Fruit fly (Drosophila melanogaster) whole organism, prepupa: ENCODE results near the gene GramD1B.

ENCODE experiments used
- CG16779 ChIP-seq: fragments of 200-800 bp; sonication (Bioruptor generic); optimal IDR thresholded peaks from 3 replicates; lab custom pipeline; 2017; ENCODE audit warnings: missing biosample characterization, mild to moderate bottlenecking, missing genetic modification characterization
- CG8632 ChIP-seq: fragments of 200-800 bp; sonication (Bioruptor generic); optimal IDR thresholded peaks from 3 replicates; lab custom pipeline; 2016; ENCODE audit warnings: missing biosample characterization, missing genetic modification characterization
- CG9139 ChIP-seq: fragments of 200-800 bp; sonication (Bioruptor generic); optimal IDR thresholded peaks from 3 replicates; lab custom pipeline; 2017; ENCODE audit warnings: missing biosample characterization, mild to moderate bottlenecking, missing genetic modification characterization
- Hr39 ChIP-seq: fragments of 200-800 bp; sonication (Bioruptor generic); optimal IDR thresholded peaks from 2 replicates; lab custom pipeline; 2016; ENCODE audit warnings: missing biosample characterization, missing genetic modification characterization
- achi ChIP-seq: fragments of 200-800 bp; sonication (Bioruptor generic); optimal IDR thresholded peaks from 3 replicates; lab custom pipeline; 2016; ENCODE audit warnings: missing biosample characterization, missing genetic modification characterization

DNA sequence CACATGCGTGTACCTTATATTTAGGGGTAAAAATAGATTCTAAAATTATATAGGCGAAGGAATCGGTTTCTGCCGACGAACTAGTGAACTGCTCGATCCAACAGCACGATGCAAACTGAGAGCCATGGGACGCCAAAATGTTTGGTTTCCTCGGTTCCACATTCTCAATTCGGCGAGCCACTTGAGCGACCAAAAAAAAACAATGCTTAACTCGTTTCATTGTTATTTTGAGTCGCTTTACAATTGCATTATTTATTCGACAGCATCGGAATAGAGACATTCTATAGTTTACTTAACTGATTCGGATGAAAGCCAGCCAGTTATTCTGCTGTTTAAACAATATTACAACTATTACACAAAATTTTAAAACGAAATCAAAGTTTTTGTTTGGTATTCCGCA, 2.4 kb upstream of the GramD1B start, which contains the start of gene CG15412:
- TF ChIP-seq achi: no peak
- no peak for TF ChIP-seq CG8632 (GFP tag; lab: Kevin White, UChicago)
- no peak for TF ChIP-seq CG16779
- TF ChIP-seq Hr39 (GFP tag; lab: Kevin White, UChicago): no peak
- no peak for TF ChIP-seq CG9139 (GFP tag; lab: Kevin White, UChicago)
